Worm (Caenorhabditis elegans) whole organism, L4/young adult: ENCODE results near the gene bath-7.
"Not testable (repeated sequence)": the region's sequence is repeated elsewhere in the genome, so short reads cannot be mapped to it uniquely, and the experiment has no call there.

Source experiments
- W03F9.2 ChIP-seq: fragments of 150-350 bp; optimal IDR thresholded peaks from 2 replicates; lab custom pipeline; 2014; ENCODE audit warnings: missing biosample characterization, missing genetic modification characterization
- dao-5 ChIP-seq: sonication (generic microtip); optimal IDR thresholded peaks from 2 replicates; lab custom pipeline; 2016; ENCODE audit warnings: missing genotype, missing genetic modification characterization, moderate library complexity, missing compliant biosample characterization
- him-1 ChIP-seq: sonication (generic microtip); optimal IDR thresholded peaks from 2 replicates; lab custom pipeline; 2016; ENCODE audit warnings: missing genotype, missing genetic modification reagents, missing genetic modification characterization, missing compliant biosample characterization

Gene bath-7

ce11 chrII:1921018-1921417, at the start of gene bath-7:
bath-7 (minus strand) TSS chrII:1921118.
- TF ChIP-seq him-1 (tag; lab: Kevin White, UChicago): no peak
- TF ChIP-seq dao-5: no peak
- TF ChIP-seq W03F9.2: no peak

ce11 chrII:1955568-1955967, 34.6 kb upstream of the bath-7 start, which contains the start of gene math-49:
math-49 (minus strand) TSS chrII:1955668.
- not testable (repeated sequence) for TF ChIP-seq him-1 (tag; lab: Kevin White, UChicago); W03F9.2; dao-5

DNA sequence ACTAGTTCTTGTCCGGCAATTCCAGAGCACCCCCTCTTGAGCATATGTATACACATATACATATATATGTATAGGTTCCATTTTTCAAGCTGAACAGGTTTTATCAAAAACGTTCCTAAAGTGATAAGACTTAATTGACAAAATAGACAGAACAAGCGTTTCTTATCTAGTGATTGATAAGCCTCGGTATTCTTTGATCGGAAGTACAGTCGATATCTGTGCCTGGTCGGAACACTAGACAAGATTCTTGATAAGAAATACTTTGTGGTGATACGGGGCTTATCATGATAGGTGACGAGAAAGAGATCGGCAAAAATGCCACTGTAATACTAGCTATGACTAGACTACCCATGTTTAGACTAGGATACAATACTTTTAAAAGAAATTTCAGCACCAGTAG, 28.2 kb upstream of the bath-7 start:
- TF ChIP-seq W03F9.2: no peak
- no peak for TF ChIP-seq dao-5
- TF ChIP-seq him-1 (tag; lab: Kevin White, UChicago): no peak

DNA sequence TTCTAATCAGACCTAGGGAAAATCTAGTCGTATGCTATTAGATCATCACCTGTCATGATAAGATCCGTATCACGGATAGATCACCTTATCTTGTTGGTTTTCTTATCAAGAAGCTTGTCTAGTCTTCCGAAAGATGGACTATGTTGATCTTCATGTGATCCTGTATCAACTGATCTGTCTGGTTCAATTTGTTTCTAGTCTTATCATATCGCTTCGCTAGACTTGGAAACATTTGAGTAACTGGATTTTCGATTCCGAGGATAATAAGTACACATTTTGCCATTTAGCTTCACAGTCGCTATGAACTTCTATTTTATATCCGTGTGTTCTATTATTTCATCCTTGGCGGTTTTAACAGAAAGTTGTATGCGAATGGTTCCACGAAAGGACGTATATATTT, 27.5 kb upstream of the bath-7 start, which contains the start of gene ZK250.2:
ZK250.2 (plus strand) TSS at position 301 of the 400 bp plus-strand sequence.
- not testable (repeated sequence) for TF ChIP-seq him-1 (tag; lab: Kevin White, UChicago); W03F9.2; dao-5

ce11 chrII:1946427-1946826, 25.5 kb upstream of the bath-7 start, which contains the start of gene math-48:
math-48 (minus strand) TSS chrII:1946527.
- no peak for TF ChIP-seq dao-5
- TF ChIP-seq him-1 (tag; lab: Kevin White, UChicago): no peak
- no peak for TF ChIP-seq W03F9.2

- no peak for TF ChIP-seq W03F9.2
- no peak for TF ChIP-seq him-1 (tag; lab: Kevin White, UChicago)
- no peak for TF ChIP-seq dao-5
Observed at ce11 chrII:1945093-1945492, 24.2 kb upstream of the bath-7 start, which contains the start of gene ZK250.14. ZK250.14 (minus strand) TSS chrII:1945193.

DNA sequence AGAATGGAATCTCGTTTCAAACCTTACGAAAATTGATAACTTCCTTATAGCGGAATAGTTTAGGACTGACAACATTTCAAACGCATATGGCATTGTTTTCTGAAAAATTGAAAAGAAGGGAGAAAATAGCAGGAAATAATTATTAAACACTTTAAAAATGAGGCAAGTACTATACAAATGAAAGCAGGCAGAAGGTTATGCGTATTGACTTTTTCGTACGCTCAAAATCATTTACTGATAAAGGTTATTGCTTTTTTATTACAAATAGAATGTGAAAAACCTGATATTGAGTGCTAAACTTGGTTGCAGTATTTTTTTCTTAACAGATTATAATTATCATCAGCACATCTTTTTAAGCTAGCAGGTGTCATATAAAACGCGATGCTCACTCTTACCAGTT, 18.7 kb upstream of the bath-7 start, which contains the start of gene ZK250.13:
ZK250.13 (minus strand) TSS at position 101 of the 400 bp plus-strand sequence.
- TF ChIP-seq him-1 (tag; lab: Kevin White, UChicago) (no peak), W03F9.2 (no peak), dao-5 (no peak)

ce11 chrII:1928578-1928977, 7.7 kb upstream of the bath-7 start:
- no peak for TF ChIP-seq dao-5
- no peak for TF ChIP-seq W03F9.2
- no peak for TF ChIP-seq him-1 (tag; lab: Kevin White, UChicago)

- TF ChIP-seq dao-5 (no peak), W03F9.2 (no peak), him-1 (tag; lab: Kevin White, UChicago) (no peak)
Observed at ce11 chrII:1926162-1926561, 5.2 kb upstream of the bath-7 start, which contains the start of gene F52C6.2. F52C6.2 (plus strand) TSS chrII:1926462.

- TF ChIP-seq him-1 (tag; lab: Kevin White, UChicago) (no peak), W03F9.2 (no peak), dao-5 (no peak)
Observed at ce11 chrII:1924459-1924858, 3.5 kb upstream of the bath-7 start, which contains the start of gene F52C6.3. F52C6.3 (plus strand) TSS chrII:1924759.

ce11 chrII:1922665-1923187, 1.8 kb upstream of the bath-7 start, which contains the start of the genes bath-2 and F52C6.4:
bath-2 (minus strand) TSS chrII:1922765.
F52C6.4 (plus strand) TSS chrII:1923137.
- TF ChIP-seq W03F9.2 (no peak), him-1 (tag; lab: Kevin White, UChicago) (no peak), dao-5 (no peak)

DNA sequence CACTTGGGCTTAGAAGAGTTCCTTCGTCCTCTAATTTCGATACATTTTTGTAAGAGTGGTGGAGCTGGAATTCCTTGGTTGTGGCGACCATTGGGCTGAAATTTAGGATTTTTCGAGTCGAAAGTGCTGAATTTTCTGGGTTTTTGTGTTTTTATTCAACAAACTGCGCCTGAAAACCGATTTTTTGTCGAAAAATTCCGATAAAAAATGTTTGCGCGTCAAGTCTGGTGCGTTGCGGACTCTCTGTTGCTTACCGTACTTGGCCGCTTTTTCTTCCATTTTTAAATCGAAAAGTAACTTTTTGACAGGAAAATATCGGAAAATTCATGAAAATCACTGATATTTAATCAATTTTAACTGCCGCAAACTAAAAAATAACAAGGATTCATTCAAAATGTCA, 3.1 kb downstream of the bath-7 start, which contains the start of gene bath-4:
bath-4 (minus strand) TSS at position 101 of the 400 bp plus-strand sequence.
- no peak for TF ChIP-seq him-1 (tag; lab: Kevin White, UChicago)
- TF ChIP-seq W03F9.2: no peak
- TF ChIP-seq dao-5: no peak

DNA sequence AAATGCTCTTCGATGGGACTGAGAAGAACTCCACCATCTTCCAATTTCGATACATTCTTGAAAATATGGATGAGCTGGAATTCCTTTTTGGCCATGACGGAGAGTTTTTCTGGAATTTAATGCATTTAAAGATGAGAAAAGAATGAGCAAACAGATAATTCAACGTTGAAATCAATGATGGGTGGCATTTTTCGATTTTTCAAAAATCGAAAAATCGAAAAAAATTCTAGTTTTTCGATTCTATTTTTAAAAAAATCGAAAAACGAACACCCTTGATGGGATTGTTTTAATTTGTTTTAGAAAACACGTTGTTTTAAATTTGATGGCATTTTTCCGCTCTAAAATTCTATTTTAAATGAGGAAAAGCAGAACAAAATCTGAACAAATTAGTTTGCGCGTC, 8.2 kb downstream of the bath-7 start, which contains the start of gene math-31:
math-31 (minus strand) TSS at position 101 of the 400 bp plus-strand sequence.
- TF ChIP-seq him-1 (tag; lab: Kevin White, UChicago) (no peak), dao-5 (no peak), W03F9.2 (no peak)

ce11 chrII:1905104-1905503, 15.8 kb downstream of the bath-7 start, which contains the start of gene math-22:
math-22 (plus strand) TSS chrII:1905404.
- no peak for TF ChIP-seq dao-5
- TF ChIP-seq him-1 (tag; lab: Kevin White, UChicago): no peak
- TF ChIP-seq W03F9.2: no peak

- TF ChIP-seq W03F9.2: no peak
- no peak for TF ChIP-seq dao-5
- no peak for TF ChIP-seq him-1 (tag; lab: Kevin White, UChicago)
Observed at ce11 chrII:1901981-1902380, 18.9 kb downstream of the bath-7 start, which contains the start of gene math-23. math-23 (plus strand) TSS chrII:1902281.
